Worm (Caenorhabditis elegans) whole organism, early embryonic: Measurements from ENCODE around the gene smf-2.

Source experiments
- B0310.2 ChIP-seq: sonication (generic microtip); optimal IDR thresholded peaks from 2 replicates; lab custom pipeline; 2016; ENCODE audit warnings: mild to moderate bottlenecking, missing genetic modification characterization, missing compliant biosample characterization
- F13C5.2 ChIP-seq: sonication (generic microtip); optimal IDR thresholded peaks from 2 replicates; lab custom pipeline; 2017; ENCODE audit warnings: mild to moderate bottlenecking, missing genetic modification characterization, inconsistent platforms, missing compliant biosample characterization
- aly-1 ChIP-seq: sonication (generic microtip); optimal IDR thresholded peaks from 2 replicates; lab custom pipeline; 2016; ENCODE audit warnings: missing genetic modification characterization, missing compliant biosample characterization
- ama-1 ChIP-seq: fragments of 150-350 bp; optimal IDR thresholded peaks from 2 replicates; lab custom pipeline; 2014
- ceh-13 ChIP-seq: fragments of 200-800 bp; sonication (Bioruptor generic); optimal IDR thresholded peaks from 2 replicates; lab custom pipeline; 2018; ENCODE audit warnings: mild to moderate bottlenecking, missing genetic modification characterization, missing compliant biosample characterization
- ceh-36 ChIP-seq: sonication (generic microtip); optimal IDR thresholded peaks from 2 replicates; lab custom pipeline; 2016; ENCODE audit warnings: missing genetic modification characterization, inconsistent platforms, missing compliant biosample characterization
- ets-7 ChIP-seq: sonication (generic microtip); optimal IDR thresholded peaks from 2 replicates; lab custom pipeline; 2016; ENCODE audit warnings: missing genotype, missing genetic modification characterization, missing compliant biosample characterization
- flt-1 ChIP-seq: fragments of 200-800 bp; sonication (Bioruptor generic); IDR thresholded peaks from 2 replicates; pipeline ENCODE4 v1.3.6; 2022; ENCODE audit warnings: missing genetic modification characterization, missing compliant biosample characterization
- hmbx-1 ChIP-seq: sonication (generic microtip); optimal IDR thresholded peaks from 2 replicates; lab custom pipeline; 2016; ENCODE audit warnings: mild to moderate bottlenecking, missing genetic modification characterization, missing compliant biosample characterization
- hmg-4 ChIP-seq: fragments of 200-800 bp; sonication (Bioruptor generic); optimal IDR thresholded peaks from 2 replicates; lab custom pipeline; 2018; ENCODE audit warnings: mild to moderate bottlenecking, missing genetic modification characterization, missing compliant biosample characterization
- hnd-1 ChIP-seq: sonication (generic microtip); optimal IDR thresholded peaks from 2 replicates; lab custom pipeline; 2016; ENCODE audit warnings: missing genetic modification characterization, missing compliant biosample characterization
- pes-1 ChIP-seq: fragments of 200-800 bp; sonication (Bioruptor generic); IDR thresholded peaks from 2 replicates; pipeline ENCODE4 v1.3.6; 2022; ENCODE audit warnings: missing genetic modification reagents, missing genetic modification characterization, missing compliant biosample characterization
- scrt-1 ChIP-seq: fragments of 200-800 bp; sonication (Bioruptor generic); IDR thresholded peaks from 2 replicates; pipeline ENCODE4 v1.3.6; 2022; ENCODE audit warnings: missing genetic modification characterization, missing compliant biosample characterization
- sea-1 ChIP-seq: fragments of 200-800 bp; sonication (Bioruptor generic); conservative IDR thresholded peaks from 2 replicates; pipeline ENCODE4 v1.3.6; 2022; ENCODE audit warnings: missing genetic modification characterization, missing compliant biosample characterization
- tbx-11 ChIP-seq: fragments of 200-800 bp; sonication (Bioruptor generic); IDR thresholded peaks from 2 replicates; pipeline ENCODE4 v1.3.6; 2022; ENCODE audit warnings: missing genetic modification characterization, missing compliant biosample characterization
- tbx-37 ChIP-seq: fragments of 200-800 bp; sonication (Bioruptor generic); conservative IDR thresholded peaks from 2 replicates; pipeline ENCODE4 v1.3.6; 2022; ENCODE audit warnings: missing genetic modification reagents, missing genetic modification characterization, missing compliant biosample characterization
- tra-4 ChIP-seq: sonication (generic microtip); optimal IDR thresholded peaks from 2 replicates; lab custom pipeline; 2017; ENCODE audit warnings: missing genetic modification characterization, missing compliant biosample characterization

The smf-2 gene

ce11 chrX:6718595-6718994, at the start of gene smf-2:
smf-2 (minus strand) TSS chrX:6718695.
- no peak for TF ChIP-seq scrt-1 (GFP tag; lab: Robert Waterston, UW)

ce11 chrX:6761688-6762185, 43.2 kb upstream of the smf-2 start, which contains the start of gene abts-4:
abts-4 (minus strand) TSS chrX:6761738.
- TF ChIP-seq ceh-36: no peak
- TF ChIP-seq ceh-13: no peak
- no peak for TF ChIP-seq aly-1 (tag; lab: Kevin White, UChicago)
- TF ChIP-seq sea-1 (GFP tag; lab: Robert Waterston, UW): no peak
- TF ChIP-seq tbx-37: no peak
- no peak for TF ChIP-seq tbx-11 (GFP tag; lab: Robert Waterston, UW)
- TF ChIP-seq B0310.2 (tag; lab: Kevin White, UChicago): no peak
- no peak for TF ChIP-seq pes-1 (GFP tag; lab: Robert Waterston, UW)
- TF ChIP-seq hmbx-1 (tag; lab: Kevin White, UChicago): no peak
- no peak for TF ChIP-seq flt-1 (GFP tag; lab: Robert Waterston, UW)

DNA sequence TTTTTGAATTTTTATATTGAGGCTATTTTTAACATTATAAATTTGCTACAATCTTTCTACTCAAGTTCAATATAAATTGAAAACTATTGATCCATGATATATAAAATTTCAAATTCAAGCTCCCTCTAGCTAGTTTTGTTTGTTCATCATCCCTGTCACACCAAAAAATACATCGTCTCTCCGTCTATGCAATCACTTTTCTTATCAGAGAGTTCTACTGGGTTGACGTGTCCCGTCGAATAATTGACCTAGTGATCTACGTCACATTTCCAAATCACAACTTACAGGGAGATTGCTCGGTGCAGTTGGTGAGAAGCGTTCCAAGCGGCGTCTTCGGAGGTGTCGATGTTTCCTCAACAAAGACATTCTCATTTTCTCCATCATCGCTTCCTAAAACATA, 42.7 kb upstream of the smf-2 start:
- TF ChIP-seq ets-7 (tag; lab: Kevin White, UChicago) (no peak), tbx-11 (GFP tag; lab: Robert Waterston, UW) (no peak), ceh-13 (no peak), ceh-36 (no peak), sea-1 (GFP tag; lab: Robert Waterston, UW) (no peak), tra-4 (tag; lab: Kevin White, UChicago) (no peak), hmbx-1 (tag; lab: Kevin White, UChicago) (no peak), F13C5.2 (tag; lab: Kevin White, UChicago) (no peak), tbx-37 (no peak), flt-1 (GFP tag; lab: Robert Waterston, UW) (no peak), aly-1 (tag; lab: Kevin White, UChicago) (no peak), B0310.2 (tag; lab: Kevin White, UChicago) (no peak), ama-1 (lab: Kevin White, UChicago) (no peak), scrt-1 (GFP tag; lab: Robert Waterston, UW) (no peak)

DNA sequence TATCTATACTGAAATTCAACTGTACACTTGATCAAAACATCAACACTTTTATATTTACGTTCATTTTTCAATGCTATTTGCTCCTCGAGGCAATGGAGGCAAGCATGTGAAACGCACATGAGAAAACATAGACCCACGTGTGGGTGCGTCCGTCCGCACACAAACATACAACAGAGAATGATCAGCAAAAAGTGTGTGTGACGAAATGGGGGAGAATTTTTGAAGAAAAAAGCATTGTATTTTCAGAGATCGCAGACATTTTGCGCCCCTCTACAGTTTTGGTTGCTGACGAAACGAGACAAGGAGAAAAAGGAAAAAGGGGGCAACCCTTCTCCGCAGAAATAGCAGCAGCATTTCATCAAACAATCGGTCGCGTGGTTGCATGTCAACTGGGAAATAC, 31.6 kb upstream of the smf-2 start:
- TF ChIP-seq pes-1 (GFP tag; lab: Robert Waterston, UW): no peak

DNA sequence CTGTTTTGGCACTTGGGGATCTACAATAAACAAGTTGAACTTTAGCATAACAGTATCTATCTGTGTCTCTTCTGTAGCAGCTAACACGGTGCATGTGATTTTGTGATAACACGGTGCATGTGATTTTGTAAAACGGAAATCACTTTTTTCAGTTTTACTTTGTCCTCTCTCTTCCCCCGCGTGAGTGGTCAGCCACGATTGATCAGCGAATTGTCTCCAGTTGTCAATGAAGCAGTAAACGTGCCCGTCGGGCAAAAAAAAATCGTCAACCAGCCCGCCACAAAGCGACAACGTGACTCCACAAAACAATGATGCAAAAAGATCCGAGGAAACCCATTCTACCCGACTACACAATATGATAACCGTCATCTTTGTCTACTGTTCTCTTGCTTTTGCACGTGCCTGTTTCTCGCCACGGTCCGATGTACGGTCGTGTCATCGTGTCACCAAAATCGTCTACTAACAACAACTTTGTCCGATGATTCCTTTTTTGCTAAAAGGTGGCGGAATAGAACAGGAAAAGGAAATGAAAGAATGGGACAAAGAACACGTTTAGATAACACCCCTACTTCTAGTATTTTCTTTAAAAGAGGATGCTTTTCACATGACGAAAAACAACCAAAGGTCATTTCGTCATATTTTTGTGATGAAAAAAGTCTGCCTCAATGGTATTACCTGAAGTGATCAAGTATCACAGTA, 30.8 kb upstream of the smf-2 start:
- no peak for TF ChIP-seq ets-7 (tag; lab: Kevin White, UChicago)
- no peak for TF ChIP-seq flt-1 (GFP tag; lab: Robert Waterston, UW)

ce11 chrX:6747906-6748356, 29.4 kb upstream of the smf-2 start:
- TF ChIP-seq hmbx-1 (tag; lab: Kevin White, UChicago): no peak
- no peak for TF ChIP-seq tbx-11 (GFP tag; lab: Robert Waterston, UW)
- no peak for TF ChIP-seq sea-1 (GFP tag; lab: Robert Waterston, UW)

DNA sequence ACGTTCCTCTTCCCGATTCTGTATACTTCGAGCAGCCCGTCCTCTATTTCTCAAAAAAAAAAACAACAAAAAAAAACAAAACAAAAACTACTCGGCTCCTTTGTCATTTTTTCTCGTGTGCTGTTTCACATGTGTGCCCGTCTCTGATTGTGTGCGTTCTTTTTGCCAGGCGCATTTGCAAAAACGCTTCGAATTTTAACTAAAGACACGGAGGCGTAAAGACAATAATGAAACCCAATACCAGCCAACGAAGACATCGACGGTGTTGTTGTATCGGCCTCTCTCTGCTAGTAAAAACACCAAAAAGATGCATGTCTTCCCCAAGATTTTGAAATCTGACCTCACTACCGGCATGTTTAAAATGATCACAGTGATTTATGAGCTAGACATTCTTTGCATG, 28.4 kb upstream of the smf-2 start:
- TF ChIP-seq flt-1 (GFP tag; lab: Robert Waterston, UW) (no peak), hnd-1 (tag; lab: Kevin White, UChicago) (no peak)

DNA sequence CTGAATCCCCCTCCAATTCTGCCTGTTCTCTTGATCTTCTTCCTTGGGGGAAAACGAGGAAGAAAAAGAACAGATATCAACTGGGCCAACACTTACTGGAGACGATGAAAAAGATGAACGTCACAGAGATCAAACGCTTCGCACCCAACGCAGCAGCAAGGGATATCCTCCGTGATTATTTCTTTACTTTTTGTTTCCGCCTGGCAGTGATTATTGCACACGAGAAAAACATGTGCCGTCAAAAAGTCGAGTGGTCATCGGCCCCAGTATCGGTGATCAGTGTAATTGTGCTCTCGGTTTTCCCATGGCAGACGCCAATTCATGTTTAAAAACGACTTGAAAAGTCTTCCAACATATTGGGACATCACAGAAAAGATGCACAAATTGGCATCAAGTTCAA, 27.0 kb upstream of the smf-2 start:
- no peak for TF ChIP-seq ets-7 (tag; lab: Kevin White, UChicago)
- TF ChIP-seq tbx-37: no peak
- no peak for TF ChIP-seq ceh-36
- TF ChIP-seq ama-1 (lab: Kevin White, UChicago): no peak
- TF ChIP-seq F13C5.2 (tag; lab: Kevin White, UChicago): no peak
- TF ChIP-seq tbx-11 (GFP tag; lab: Robert Waterston, UW): no peak
- no peak for TF ChIP-seq scrt-1 (GFP tag; lab: Robert Waterston, UW)
- TF ChIP-seq hmg-4 (GFP tag; lab: Kevin White, UChicago): no peak

DNA sequence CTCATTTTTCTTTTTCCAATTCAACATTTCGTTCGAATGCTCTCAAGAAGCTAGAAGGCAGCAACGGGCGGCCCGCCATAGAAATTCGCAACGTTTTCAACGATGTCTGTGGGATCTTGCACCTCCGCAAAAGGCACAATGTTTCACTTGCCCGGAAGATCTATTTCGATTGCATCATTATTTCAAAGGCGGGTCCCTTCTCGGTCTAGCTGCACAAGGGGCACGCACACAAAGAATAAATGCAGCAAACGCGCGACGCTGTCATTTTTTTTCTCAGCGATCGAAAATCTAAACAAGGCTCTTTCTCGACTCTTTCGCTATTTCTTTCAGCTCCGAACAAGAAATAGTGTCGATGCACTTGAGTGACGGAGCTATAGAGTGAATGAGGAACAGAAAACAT, 26.5 kb upstream of the smf-2 start:
- TF ChIP-seq tra-4 (tag; lab: Kevin White, UChicago): no peak
- TF ChIP-seq flt-1 (GFP tag; lab: Robert Waterston, UW): no peak
- TF ChIP-seq ama-1 (lab: Kevin White, UChicago): no peak
- TF ChIP-seq pes-1 (GFP tag; lab: Robert Waterston, UW): no peak
